Fruit fly (Drosophila melanogaster) whole organism, prepupa: ENCODE measurements around the gene CG12177.

Experiments used
- CG16779 ChIP-seq: fragments of 200-800 bp; sonication (Bioruptor generic); optimal IDR thresholded peaks from 3 replicates; lab custom pipeline; 2017; ENCODE audit warnings: missing biosample characterization, mild to moderate bottlenecking, missing genetic modification characterization
- CG31627 ChIP-seq: fragments of 200-800 bp; sonication (Bioruptor generic); optimal IDR thresholded peaks from 3 replicates; lab custom pipeline; 2016; ENCODE audit warnings: missing biosample characterization, missing genetic modification characterization
- CG6792 ChIP-seq: fragments of 200-800 bp; sonication (Bioruptor generic); optimal IDR thresholded peaks from 3 replicates; lab custom pipeline; 2016; ENCODE audit warnings: missing biosample characterization, missing genetic modification characterization
- CG6808 ChIP-seq: fragments of 200-800 bp; sonication (Bioruptor generic); optimal IDR thresholded peaks from 3 replicates; lab custom pipeline; 2017; ENCODE audit warnings: missing biosample characterization, missing genetic modification characterization, mild to moderate bottlenecking, moderate library complexity, missing genetic modification reagents
- CG8119 ChIP-seq: fragments of 200-800 bp; sonication (Bioruptor generic); IDR thresholded peaks from 3 replicates; pipeline ENCODE4 v1.3.6; 2022; ENCODE audit warnings: missing biosample characterization, missing genetic modification characterization
- CG9139 ChIP-seq: fragments of 200-800 bp; sonication (Bioruptor generic); optimal IDR thresholded peaks from 3 replicates; lab custom pipeline; 2017; ENCODE audit warnings: missing biosample characterization, mild to moderate bottlenecking, missing genetic modification characterization
- Ets96B ChIP-seq: fragments of 200-800 bp; optimal IDR thresholded peaks from 2 replicates; lab custom pipeline; 2019; ENCODE audit warnings: missing biosample characterization, mild to moderate bottlenecking, missing genetic modification characterization, moderate library complexity
- Gug ChIP-seq: fragments of 200-800 bp; sonication (Bioruptor generic); IDR thresholded peaks from 2 replicates; pipeline ENCODE4 v1.3.6; 2022; ENCODE audit warnings: missing biosample characterization, missing genetic modification characterization
- Hr39 ChIP-seq: fragments of 200-800 bp; sonication (Bioruptor generic); optimal IDR thresholded peaks from 2 replicates; lab custom pipeline; 2016; ENCODE audit warnings: missing biosample characterization, missing genetic modification characterization
- OdsH ChIP-seq: fragments of 200-800 bp; sonication (Bioruptor generic); optimal IDR thresholded peaks from 3 replicates; lab custom pipeline; 2016; ENCODE audit warnings: missing biosample characterization, missing genetic modification characterization
- Sox102F ChIP-seq: fragments of 200-800 bp; sonication (Bioruptor generic); optimal IDR thresholded peaks from 2 replicates; lab custom pipeline; 2016; ENCODE audit warnings: missing biosample characterization, mild to moderate bottlenecking, missing genetic modification characterization
- Sox14 ChIP-seq: fragments of 200-800 bp; sonication (Bioruptor generic); optimal IDR thresholded peaks from 3 replicates; lab custom pipeline; 2016; ENCODE audit warnings: missing biosample characterization, missing genetic modification characterization
- dsx ChIP-seq: fragments of 200-800 bp; optimal IDR thresholded peaks from 3 replicates; lab custom pipeline; 2019; ENCODE audit warnings: missing biosample characterization, mild to moderate bottlenecking, missing genetic modification characterization, moderate library complexity; ENCODE audit not compliant: poor library complexity, severe bottlenecking
- fkh ChIP-seq: fragments of 200-800 bp; sonication (Bioruptor generic); optimal IDR thresholded peaks from 3 replicates; lab custom pipeline; 2017; ENCODE audit warnings: missing biosample characterization, mild to moderate bottlenecking, missing genetic modification characterization, moderate library complexity

dm6 chrX:13677970-13678490 is 2.3 kb downstream of the CG12177 start:
- no peak for TF ChIP-seq CG6808 (GFP tag; lab: Kevin White, UChicago)
- TF ChIP-seq dsx: no peak
- TF ChIP-seq CG31627 (GFP tag; lab: Kevin White, UChicago): no peak
- no peak for TF ChIP-seq OdsH
- no peak for TF ChIP-seq Gug (GFP tag; lab: Robert Waterston, UW)
- TF ChIP-seq CG6792 (GFP tag; lab: Kevin White, UChicago): no peak
- no peak for TF ChIP-seq Ets96B (tag; lab: Kevin White, UChicago)
- no peak for TF ChIP-seq Sox102F
- no peak for TF ChIP-seq Sox14 (GFP tag; lab: Kevin White, UChicago)
- TF ChIP-seq CG9139 (GFP tag; lab: Kevin White, UChicago): no peak
- TF ChIP-seq CG16779: no peak
- TF ChIP-seq fkh (GFP tag; lab: Kevin White, UChicago): no peak
- TF ChIP-seq Hr39 (GFP tag; lab: Kevin White, UChicago): no peak
- no peak for TF ChIP-seq CG8119 (GFP tag; lab: Robert Waterston, UW)
